Fruit fly (Drosophila melanogaster) whole organism, embryonic: ENCODE results near the gene CG34269.

Experiments
- Awh ChIP-seq: fragments of 200-800 bp; sonication (Bioruptor generic); IDR thresholded peaks from 2 replicates; pipeline ENCODE4, ENCODE4 v1.3.6; 2022; ENCODE audit warnings: missing biosample characterization, missing genetic modification characterization
- BtbVII ChIP-seq: fragments of 200-800 bp; sonication (Bioruptor generic); optimal IDR thresholded peaks from 3 replicates; lab custom pipeline; 2017; ENCODE audit warnings: missing biosample characterization, mild to moderate bottlenecking, missing genetic modification characterization
- CG12769 ChIP-seq: fragments of 200-800 bp; sonication (Bioruptor generic); optimal IDR thresholded peaks from 2 replicates; lab custom pipeline; 2019; ENCODE audit warnings: missing biosample characterization, mild to moderate bottlenecking, missing genetic modification characterization, moderate library complexity
- CG13894 ChIP-seq: fragments of 200-800 bp; sonication (Bioruptor generic); optimal IDR thresholded peaks from 3 replicates; lab custom pipeline; 2018; ENCODE audit warnings: missing biosample characterization, mild to moderate bottlenecking, missing genetic modification characterization, moderate library complexity
- CG14014 ChIP-seq: fragments of 200-800 bp; sonication (Bioruptor generic); IDR thresholded peaks from 2 replicates; pipeline ENCODE4 v1.3.6; 2022; ENCODE audit warnings: missing biosample characterization, missing genetic modification characterization
- CG15514 ChIP-seq: fragments of 200-800 bp; sonication (Bioruptor generic); optimal IDR thresholded peaks from 3 replicates; lab custom pipeline; 2017; ENCODE audit warnings: missing biosample characterization, missing genetic modification characterization, mild to moderate bottlenecking, moderate library complexity, missing genetic modification reagents
- CG16779 ChIP-seq: fragments of 200-800 bp; sonication (Bioruptor generic); IDR thresholded peaks from 2 replicates; pipeline ENCODE4 v1.3.6; 2022; ENCODE audit warnings: missing biosample characterization, missing genetic modification characterization
- CG17359 ChIP-seq: fragments of 200-800 bp; sonication (Bioruptor generic); optimal IDR thresholded peaks from 3 replicates; lab custom pipeline; 2018; ENCODE audit warnings: missing biosample characterization, mild to moderate bottlenecking, missing genetic modification characterization, moderate library complexity
- CG18599 ChIP-seq: fragments of 200-800 bp; sonication (Bioruptor generic); optimal IDR thresholded peaks from 3 replicates; lab custom pipeline; 2017; ENCODE audit warnings: missing biosample characterization, missing genetic modification characterization, mild to moderate bottlenecking, moderate library complexity, missing genetic modification reagents
- CG18619 ChIP-seq: fragments of 200-800 bp; sonication (Bioruptor generic); optimal IDR thresholded peaks from 3 replicates; lab custom pipeline; 2017; ENCODE audit warnings: missing biosample characterization, mild to moderate bottlenecking, missing genetic modification characterization
- CG2116 ChIP-seq: fragments of 200-800 bp; sonication (Bioruptor generic); optimal IDR thresholded peaks from 3 replicates; lab custom pipeline; 2018; ENCODE audit warnings: missing biosample characterization, mild to moderate bottlenecking, missing genetic modification characterization
- CG2678 ChIP-seq: fragments of 200-800 bp; sonication (Bioruptor generic); optimal IDR thresholded peaks from 3 replicates; lab custom pipeline; 2019; ENCODE audit warnings: missing biosample characterization, mild to moderate bottlenecking, missing genetic modification characterization, moderate library complexity
- CG3407 ChIP-seq: fragments of 200-800 bp; sonication (Bioruptor generic); optimal IDR thresholded peaks from 2 replicates; lab custom pipeline; 2018; ENCODE audit warnings: missing biosample characterization, mild to moderate bottlenecking, missing genetic modification characterization
- CG3726 ChIP-seq: fragments of 200-800 bp; sonication (Bioruptor generic); IDR thresholded peaks from 3 replicates; pipeline ENCODE4, ENCODE4 v1.3.6; 2022; ENCODE audit warnings: missing biosample characterization, missing genetic modification characterization
- CG5180 ChIP-seq: fragments of 200-800 bp; sonication (Bioruptor generic); optimal IDR thresholded peaks from 3 replicates; lab custom pipeline; 2017; ENCODE audit warnings: missing biosample characterization, missing genetic modification characterization, mild to moderate bottlenecking, moderate library complexity, missing genetic modification reagents
- CG6791 ChIP-seq: fragments of 200-800 bp; sonication (Bioruptor generic); IDR thresholded peaks from 3 replicates; pipeline ENCODE4 v1.3.6; 2022; ENCODE audit warnings: missing biosample characterization, missing genetic modification characterization; ENCODE audit not compliant: partially characterized antibody
- CG8290 ChIP-seq, 3 experiments: fragments of 200-800 bp; sonication (Bioruptor generic); optimal IDR thresholded peaks; 2 replicates each; lab custom pipeline; 2016 to 2019; ENCODE audit warnings: missing biosample characterization in 3 of 3, missing genetic modification characterization in 3 of 3, mild to moderate bottlenecking in 2 of 3, moderate library complexity in 1 of 3
- CTCF ChIP-seq: fragments of 200-800 bp; sonication (Bioruptor generic); optimal IDR thresholded peaks from 2 replicates; lab custom pipeline; 2017; ENCODE audit warnings: missing biosample characterization, mild to moderate bottlenecking, missing genetic modification characterization, moderate library complexity
- Camta ChIP-seq: fragments of 200-800 bp; sonication (Bioruptor generic); optimal IDR thresholded peaks from 2 replicates; lab custom pipeline; 2016; ENCODE audit warnings: missing biosample characterization, missing genetic modification characterization
- CoRest ChIP-seq: fragments of 200-800 bp; sonication (Bioruptor generic); optimal IDR thresholded peaks from 3 replicates; lab custom pipeline; 2018; ENCODE audit warnings: missing biosample characterization, mild to moderate bottlenecking, missing genetic modification characterization, moderate library complexity
- Dad ChIP-seq: fragments of 200-800 bp; sonication (Bioruptor generic); optimal IDR thresholded peaks from 3 replicates; lab custom pipeline; 2016; ENCODE audit warnings: missing biosample characterization, missing genetic modification characterization
- Fer1 ChIP-seq: fragments of 200-800 bp; sonication (Bioruptor generic); optimal IDR thresholded peaks from 2 replicates; lab custom pipeline; 2017; ENCODE audit warnings: missing biosample characterization, mild to moderate bottlenecking, missing genetic modification characterization
- Fer2 ChIP-seq: fragments of 200-800 bp; sonication (Bioruptor generic); optimal IDR thresholded peaks from 2 replicates; lab custom pipeline; 2018; ENCODE audit warnings: missing biosample characterization, mild to moderate bottlenecking, missing genetic modification characterization, moderate library complexity
- Hr78 ChIP-seq, 2 experiments: fragments of 200-800 bp in 1 of 2; fragments of >200 bp in 1 of 2; sonication (Bioruptor generic) in 1 of 2; optimal IDR thresholded peaks; 2 replicates each; lab custom pipeline; 2017 to 2019; ENCODE audit warnings: missing biosample characterization in 2 of 2, missing genetic modification characterization in 2 of 2, mild to moderate bottlenecking in 1 of 2, moderate library complexity in 1 of 2
- Med ChIP-seq: fragments of 200-800 bp; sonication (Bioruptor generic); peaks from one replicate; lab custom pipeline; 2016; ENCODE audit warnings: missing biosample characterization, missing genetic modification characterization, mild to moderate bottlenecking, inconsistent platforms, moderate library complexity
- Nf-YC ChIP-seq: fragments of 200-800 bp; optimal IDR thresholded peaks from 3 replicates; lab custom pipeline; 2019; ENCODE audit warnings: missing biosample characterization, mild to moderate bottlenecking, missing genetic modification characterization, moderate library complexity
- Rfx ChIP-seq: fragments of 200-800 bp; sonication (Bioruptor generic); IDR thresholded peaks from 2 replicates; pipeline ENCODE4 v1.3.6; 2022; ENCODE audit warnings: missing biosample characterization, missing genetic modification characterization
- TFAM ChIP-seq: fragments of 200-800 bp; sonication (Bioruptor generic); optimal IDR thresholded peaks from 2 replicates; lab custom pipeline; 2017; ENCODE audit warnings: missing biosample characterization, missing genetic modification characterization, inconsistent platforms
- aop ChIP-seq: fragments of 200-800 bp; sonication (Bioruptor generic); IDR thresholded peaks from 2 replicates; pipeline ENCODE4 v1.3.6; 2022; ENCODE audit warnings: missing biosample characterization, missing genetic modification characterization
- ato ChIP-seq: fragments of 200-800 bp; sonication (Bioruptor generic); IDR thresholded peaks from 2 replicates; pipeline ENCODE4 v1.3.6; 2022; ENCODE audit warnings: missing biosample characterization, missing genetic modification characterization; ENCODE audit not compliant: partially characterized antibody
- btn ChIP-seq: fragments of 200-800 bp; sonication (Bioruptor generic); optimal IDR thresholded peaks from 2 replicates; lab custom pipeline; 2016; ENCODE audit warnings: missing biosample characterization, missing genetic modification characterization
- chinmo ChIP-seq: fragments of 200-800 bp; sonication (Bioruptor generic); IDR thresholded peaks from 4 replicates; pipeline ENCODE4 v1.3.6; 2022; ENCODE audit warnings: missing biosample characterization, missing genetic modification characterization; ENCODE audit not compliant: partially characterized antibody
- ci ChIP-seq: fragments of 200-800 bp; sonication (Bioruptor generic); IDR thresholded peaks from 3 replicates; pipeline ENCODE4 v1.3.6; 2022; ENCODE audit warnings: missing biosample characterization, missing genetic modification characterization
- dmrt99B ChIP-seq: fragments of 200-800 bp; sonication (Bioruptor generic); optimal IDR thresholded peaks from 2 replicates; lab custom pipeline; 2018; ENCODE audit warnings: missing biosample characterization, mild to moderate bottlenecking, missing genetic modification characterization, moderate library complexity
- hkb ChIP-seq, 2 experiments: fragments of 200-800 bp in 1 of 2; fragments of >200 bp in 1 of 2; sonication (Bioruptor generic) in 1 of 2; IDR thresholded peaks in 1 of 2; optimal IDR thresholded peaks in 1 of 2; 2 replicates each; pipeline versions ENCODE4 v1.3.6 to Lab custom; 2017 to 2022; ENCODE audit warnings: missing biosample characterization in 1 of 2, missing genetic modification characterization in 1 of 2
- kah ChIP-seq: fragments of 200-800 bp; sonication (Bioruptor generic); optimal IDR thresholded peaks from 2 replicates; lab custom pipeline; 2018; ENCODE audit warnings: missing biosample characterization, mild to moderate bottlenecking, missing genetic modification characterization
- kni ChIP-seq: fragments of 200-800 bp; sonication (Bioruptor generic); optimal IDR thresholded peaks from 3 replicates; lab custom pipeline; 2017; ENCODE audit warnings: mild to moderate bottlenecking, missing biosample characterization, missing genetic modification reagents, missing genetic modification characterization
- odd ChIP-seq: fragments of 200-800 bp; sonication (Bioruptor generic); optimal IDR thresholded peaks from 2 replicates; lab custom pipeline; 2017; ENCODE audit warnings: missing biosample characterization, mild to moderate bottlenecking, missing genetic modification characterization
- pan ChIP-seq, 4 experiments: fragments of >200 bp in 3 of 4; fragments of 200-800 bp in 1 of 4; sonication (Bioruptor generic) in 1 of 4; optimal IDR thresholded peaks in 3 of 4; IDR thresholded peaks in 1 of 4; 2 replicates each; pipeline versions ENCODE4 v1.3.6 to Lab custom; 2017 to 2022; ENCODE audit warnings: missing biosample characterization in 2 of 4, missing genetic modification characterization in 2 of 4, mixed read lengths in 1 of 4
- psq ChIP-seq: fragments of 200-800 bp; sonication (Bioruptor generic); optimal IDR thresholded peaks from 2 replicates; lab custom pipeline; 2017; ENCODE audit warnings: missing biosample characterization, missing genetic modification characterization
- run ChIP-seq: fragments of 200-800 bp; sonication (Bioruptor generic); optimal IDR thresholded peaks from 3 replicates; lab custom pipeline; 2018; ENCODE audit warnings: missing biosample characterization, mild to moderate bottlenecking, missing genetic modification characterization
- sd ChIP-seq: fragments of 200-800 bp; sonication (Bioruptor generic); optimal IDR thresholded peaks from 3 replicates; lab custom pipeline; 2018; ENCODE audit warnings: missing biosample characterization, mild to moderate bottlenecking, missing genetic modification characterization, moderate library complexity
- sens ChIP-seq: fragments of 200-800 bp; sonication (Bioruptor generic); peaks from one replicate; lab custom pipeline; 2016; ENCODE audit warnings: missing biosample characterization, missing genetic modification characterization
- so ChIP-seq: fragments of 200-800 bp; sonication (Bioruptor generic); IDR thresholded peaks from 3 replicates; pipeline ENCODE4 v1.3.6; 2022; ENCODE audit warnings: missing biosample characterization, missing genetic modification characterization
- tin ChIP-seq: fragments of 200-800 bp; sonication (Bioruptor generic); optimal IDR thresholded peaks from 3 replicates; lab custom pipeline; 2016; ENCODE audit warnings: missing biosample characterization, missing genetic modification characterization
- toy ChIP-seq: fragments of 200-800 bp; sonication (Bioruptor generic); IDR thresholded peaks from 2 replicates; pipeline ENCODE4 v1.3.6; 2022; ENCODE audit warnings: missing biosample characterization, missing genetic modification characterization
- vfl ChIP-seq: fragments of 200-800 bp; sonication (Bioruptor generic); optimal IDR thresholded peaks from 2 replicates; lab custom pipeline; 2016; ENCODE audit warnings: missing biosample characterization, missing genetic modification characterization
- vvl ChIP-seq: fragments of 200-800 bp; sonication (Bioruptor generic); IDR thresholded peaks from 2 replicates; pipeline ENCODE4 v1.3.6; 2022; ENCODE audit warnings: missing biosample characterization, missing genetic modification characterization

The CG34269 gene

dm6 chr3L:510823-511227 is 17.3 kb upstream of the CG34269 start (continued):
- TF ChIP-seq CG2678 (peak; percentile 33), aop (GFP tag; lab: Robert Waterston, UW) (no peak), Med (GFP tag; lab: Kevin White, UChicago) (peak; percentile 67), Nf-YC (peak; percentile 18), kah (GFP tag; lab: Kevin White, UChicago) (peak; percentile 72), sens (GFP tag; lab: Kevin White, UChicago) (peak; percentile 54), Hr78 (GFP tag; optimal IDR thresholded peaks at IDR 0.05; lab: Kevin White, UChicago) (peak in 1 of 2 experiments; percentile 66), CG5180 (GFP tag; lab: Kevin White, UChicago) (no peak), psq (peak; percentile 78), Fer1 (GFP tag; lab: Kevin White, UChicago) (peak; percentile 29), CG18619 (GFP tag; lab: Kevin White, UChicago) (no peak), CG17359 (peak; percentile 23), chinmo (peak; percentile 77; the same call in 2 of the 4 replicates), CG12769 (peak; percentile 82), Camta (no peak), sd (peak; percentile 85), vvl (GFP tag; lab: Robert Waterston, UW) (peak; percentile 67; the same call in 1 of the 2 replicates), CG14014 (GFP tag; lab: Robert Waterston, UW) (peak; percentile 43; the same call in 1 of the 2 replicates), toy (GFP tag; lab: Robert Waterston, UW) (no peak), vfl (GFP tag; lab: Kevin White, UChicago) (no peak), Rfx (GFP tag; lab: Robert Waterston, UW) (peak; percentile 39; the same call in 1 of the 2 replicates), Fer2 (tag; lab: Kevin White, UChicago) (no peak), CG16779 (GFP tag; lab: Robert Waterston, UW) (0 out of 2 replicates have a peak, but pooled peaks have one; percentile 6), dmrt99B (tag; lab: Kevin White, UChicago) (peak; percentile 40), pan (optimal IDR thresholded peaks at IDR 0.05; lab: Kevin White, UChicago) (no peak), pan (GFP tag; optimal IDR thresholded peaks at IDR 0.05 in 1 of 2, IDR thresholded peaks at IDR 0.05 in 1 of 2) (peak in 1 of 2 experiments; percentile 32), ci (GFP tag; lab: Robert Waterston, UW) (peak; percentile 67; the same call in 2 of the 3 replicates), TFAM (GFP tag; lab: Kevin White, UChicago) (no peak), CTCF (GFP tag; lab: Kevin White, UChicago) (no peak), run (peak; percentile 43), kni (peak; percentile 59), so (0 out of 3 replicates have a peak, but pooled peaks have one; percentile 34), CG8290 (GFP tag; optimal IDR thresholded peaks at IDR 0.05; lab: Kevin White, UChicago) (peak; percentile 12), CG8290 (tag; optimal IDR thresholded peaks at IDR 0.05; lab: Kevin White, UChicago) (no peak), CG3726 (no peak), CG2116 (no peak), odd (GFP tag; lab: Kevin White, UChicago) (peak; percentile 10), ato (GFP tag; lab: Robert Waterston, UW) (no peak), BtbVII (GFP tag; lab: Kevin White, UChicago) (peak; percentile 19), CG18599 (peak; percentile 30), CoRest (peak; percentile 2), btn (GFP tag; lab: Kevin White, UChicago) (no peak), Dad (GFP tag; lab: Kevin White, UChicago) (no peak), CG3407 (GFP tag; lab: Kevin White, UChicago) (no peak), Awh (GFP tag; lab: Robert Waterston, UW) (0 out of 2 replicates have a peak, but pooled peaks have one; percentile 49), CG15514 (peak; percentile 14), CG13894 (peak; percentile 100), CG6791 (GFP tag; lab: Robert Waterston, UW) (peak; percentile 37; the same call in 1 of the 3 replicates), tin (GFP tag; lab: Kevin White, UChicago) (no peak), hkb (optimal IDR thresholded peaks at IDR 0.05; lab: Kevin White, UChicago) (no peak), hkb (GFP tag; IDR thresholded peaks at IDR 0.05; lab: Robert Waterston, UW) (peak; percentile 13; the same call in 1 of the 2 replicates)
